Worm (Caenorhabditis elegans): ENCODE results near the gene ZK1058.3.
A peak's percentile ranks its signal among the peaks of the same experiment; 100 is the strongest.

Gene ZK1058.3

DNA sequence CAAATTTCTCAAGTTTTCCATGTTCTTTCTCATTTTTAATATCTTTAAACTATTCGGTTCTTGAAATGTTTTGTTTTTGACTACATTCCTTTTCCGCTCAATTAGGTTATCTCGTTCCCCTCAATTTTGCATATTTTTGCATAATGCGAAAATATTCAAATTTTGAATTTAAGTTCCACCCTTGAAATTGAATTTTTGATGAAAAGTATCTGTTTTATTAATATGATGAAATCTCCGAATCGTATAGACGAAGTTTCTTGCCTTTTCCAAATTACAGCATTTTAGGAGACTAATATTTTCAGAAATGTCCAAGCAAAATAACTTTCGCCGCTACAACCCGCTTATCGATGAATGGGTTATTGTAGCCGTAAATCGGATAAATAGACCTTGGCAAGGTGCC is at the start of gene ZK1058.3:
ZK1058.3 (plus strand) TSS at position 301 of the 400 bp plus-strand sequence.
- TF ChIP-seq nhr-237 (tag; optimal IDR thresholded peaks at IDR 0.05): no peak
- TF ChIP-seq lsy-12 (tag; optimal IDR thresholded peaks at IDR 0.05): no peak
- TF ChIP-seq ztf-4 (tag; optimal IDR thresholded peaks at IDR 0.05): no peak
- no peak for TF ChIP-seq sea-2 (GFP tag; optimal IDR thresholded peaks at IDR 0.05)

DNA sequence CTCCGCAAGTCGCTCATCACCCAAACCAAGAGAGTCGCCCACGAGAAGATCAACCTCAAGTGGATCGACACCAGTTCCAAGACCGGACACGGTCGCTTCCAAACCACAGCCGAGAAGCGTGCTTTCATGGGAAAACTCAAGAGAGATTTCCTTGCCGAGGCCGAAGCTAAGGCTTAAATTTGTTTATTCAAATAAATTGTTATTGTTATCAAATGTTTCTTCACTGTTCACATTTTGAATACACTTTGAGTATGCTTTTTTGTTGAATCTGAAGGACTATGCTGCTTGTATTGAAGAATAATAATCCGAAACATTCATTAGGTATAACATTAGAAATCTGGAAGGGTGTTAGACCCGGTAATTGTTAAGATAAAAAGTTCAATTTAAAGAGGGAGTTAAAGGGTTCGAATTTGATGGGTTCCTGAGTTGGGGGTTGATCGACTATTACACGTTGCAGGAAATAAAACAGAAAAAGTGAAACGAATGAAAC is 49.3 kb upstream of the ZK1058.3 start:
- TF ChIP-seq mdl-1 (tag; optimal IDR thresholded peaks at IDR 0.05): no peak
- peak; percentile 75 for TF ChIP-seq aly-2 (tag; optimal IDR thresholded peaks at IDR 0.05)
- TF ChIP-seq unc-62 (GFP tag; optimal IDR thresholded peaks at IDR 0.05): no peak
- no peak for TF ChIP-seq nhr-12 (tag; optimal IDR thresholded peaks at IDR 0.05)
- TF ChIP-seq elt-2 (tag; optimal IDR thresholded peaks at IDR 0.05): peak; percentile 17
- no peak for TF ChIP-seq nhr-28 (tag; optimal IDR thresholded peaks at IDR 0.05)
- TF ChIP-seq lsy-12 (tag; optimal IDR thresholded peaks at IDR 0.05): peak; percentile 17
- TF ChIP-seq R02D3.7 (tag; optimal IDR thresholded peaks at IDR 0.05): peak; percentile 45
- TF ChIP-seq nhr-23 (tag; optimal IDR thresholded peaks at IDR 0.05): peak; percentile 44
- no peak for TF ChIP-seq pqm-1 (tag; optimal IDR thresholded peaks at IDR 0.05)
- peak; percentile 74 for TF ChIP-seq nhr-77 (tag; optimal IDR thresholded peaks at IDR 0.05)
- TF ChIP-seq egl-5 (tag; optimal IDR thresholded peaks at IDR 0.05): no peak
- peak; percentile 60 for TF ChIP-seq ceh-82 (tag; optimal IDR thresholded peaks at IDR 0.05)
- peak; percentile 45 for TF ChIP-seq ceh-28 (tag; optimal IDR thresholded peaks at IDR 0.05)
- no peak for TF ChIP-seq eor-1 (tag; optimal IDR thresholded peaks at IDR 0.05)
- no peak for TF ChIP-seq tbx-2 (tag; optimal IDR thresholded peaks at IDR 0.05)
- no peak for TF ChIP-seq mml-1 (tag; optimal IDR thresholded peaks at IDR 0.05)
- peak; percentile 52 for TF ChIP-seq nhr-25 (tag; optimal IDR thresholded peaks at IDR 0.05)

DNA sequence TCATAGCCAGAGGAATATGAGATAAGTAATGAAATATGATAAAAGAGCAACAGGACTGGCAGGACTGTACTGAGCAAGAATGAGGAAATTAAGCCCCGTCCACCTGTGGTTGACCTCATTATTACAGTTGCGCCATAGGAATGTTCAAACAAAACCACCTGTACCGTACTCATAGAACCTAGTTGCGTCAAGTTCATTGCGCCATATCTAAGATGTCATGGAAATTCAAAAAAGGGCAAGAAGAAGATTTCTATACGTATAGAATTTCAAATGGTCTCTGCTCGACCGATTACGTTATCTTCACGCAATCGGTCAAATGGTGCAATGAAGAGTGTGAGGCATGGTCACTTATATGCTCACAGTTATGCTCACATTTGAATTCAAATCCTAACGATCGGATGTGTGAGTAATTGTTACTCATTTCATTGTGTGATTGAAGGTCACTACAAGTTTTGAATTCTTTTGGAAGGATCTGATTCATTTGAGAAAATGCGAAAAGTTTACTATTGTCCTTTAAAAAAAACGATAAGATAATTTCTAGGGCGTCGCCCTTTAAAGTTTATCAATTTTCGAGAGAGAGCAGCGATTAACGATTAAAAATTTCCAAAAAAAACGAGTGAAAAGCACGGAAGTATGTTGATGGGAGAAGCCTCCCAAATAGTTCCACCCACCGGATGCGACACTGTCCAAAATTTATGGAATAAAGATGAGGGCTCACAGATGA is 46.7 kb upstream of the ZK1058.3 start:
- TF ChIP-seq eor-1 (tag; optimal IDR thresholded peaks at IDR 0.05): no peak
- TF ChIP-seq ceh-9 (tag; optimal IDR thresholded peaks at IDR 0.05): no peak
- peak; percentile 13 for TF ChIP-seq pqm-1 (tag; optimal IDR thresholded peaks at IDR 0.05)
- no peak for TF ChIP-seq ceh-82 (tag; optimal IDR thresholded peaks at IDR 0.05)
- no peak for TF ChIP-seq pha-4 (tag; optimal IDR thresholded peaks at IDR 0.05)
- TF ChIP-seq nhr-25 (tag; optimal IDR thresholded peaks at IDR 0.05): no peak
- TF ChIP-seq nhr-11 (tag; optimal IDR thresholded peaks at IDR 0.05): no peak
- TF ChIP-seq unc-39 (tag; optimal IDR thresholded peaks at IDR 0.05): no peak
- no peak for TF ChIP-seq sea-2 (GFP tag; optimal IDR thresholded peaks at IDR 0.05)
- no peak for TF ChIP-seq fkh-2 (tag; optimal IDR thresholded peaks at IDR 0.05)
- peak; percentile 34 for TF ChIP-seq elt-2 (tag; optimal IDR thresholded peaks at IDR 0.05)

DNA sequence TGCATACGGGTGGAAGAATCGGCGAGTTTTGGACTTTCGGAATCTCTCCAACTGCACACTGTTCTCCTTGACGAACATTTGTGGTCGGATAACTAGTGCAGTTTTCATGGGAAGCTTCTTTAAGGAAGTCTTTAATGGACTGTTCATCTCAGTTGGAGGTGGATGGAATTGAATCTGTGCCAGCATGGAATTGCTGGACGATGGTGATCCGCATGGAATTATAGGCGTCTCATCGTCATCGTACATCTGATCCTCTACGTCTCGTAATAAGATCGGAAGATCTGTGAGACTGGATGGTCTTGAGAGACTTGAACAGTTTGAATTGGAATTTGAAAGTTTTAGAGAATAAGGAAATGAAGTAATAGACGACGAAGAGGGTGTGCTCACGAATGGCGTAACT is 45.7 kb upstream of the ZK1058.3 start:
- no peak for TF ChIP-seq ztf-11 (tag; optimal IDR thresholded peaks at IDR 0.05)
- TF ChIP-seq mdl-1 (tag; optimal IDR thresholded peaks at IDR 0.05): no peak
- TF ChIP-seq fkh-10 (GFP tag; optimal IDR thresholded peaks at IDR 0.05): no peak
- no peak for TF ChIP-seq R02D3.7 (tag; optimal IDR thresholded peaks at IDR 0.05)
- no peak for TF ChIP-seq ceh-82 (tag; optimal IDR thresholded peaks at IDR 0.05)
- no peak for TF ChIP-seq nhr-25 (tag; optimal IDR thresholded peaks at IDR 0.05)
- TF ChIP-seq unc-62 (GFP tag; optimal IDR thresholded peaks at IDR 0.05): no peak

DNA sequence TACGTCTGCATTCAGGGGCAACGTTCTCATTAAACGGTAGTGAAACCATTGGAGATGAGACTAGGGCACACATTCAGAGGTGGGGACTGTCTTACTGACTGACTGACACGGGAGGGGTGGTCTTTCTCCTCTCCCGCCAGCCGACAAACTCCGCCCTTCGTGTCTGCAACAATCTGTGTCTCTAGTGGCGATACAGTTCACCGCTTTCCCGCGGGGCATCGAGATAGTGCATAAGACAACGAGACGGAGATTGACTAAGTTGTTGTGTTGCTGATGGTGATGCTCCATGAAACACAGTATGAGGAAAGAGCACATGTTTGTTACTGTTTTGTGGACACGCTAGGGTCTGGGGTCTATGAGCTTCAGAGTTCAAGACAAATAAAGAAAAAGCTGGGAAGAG is 45.2 kb upstream of the ZK1058.3 start:
- TF ChIP-seq pqm-1 (tag; optimal IDR thresholded peaks at IDR 0.05) (peak; percentile 25), nhr-25 (tag; optimal IDR thresholded peaks at IDR 0.05) (peak; percentile 39), pha-4 (tag; optimal IDR thresholded peaks at IDR 0.05) (peak; percentile 83), elt-2 (tag; optimal IDR thresholded peaks at IDR 0.05) (peak; percentile 52), zag-1 (tag; optimal IDR thresholded peaks at IDR 0.05) (no peak)

DNA sequence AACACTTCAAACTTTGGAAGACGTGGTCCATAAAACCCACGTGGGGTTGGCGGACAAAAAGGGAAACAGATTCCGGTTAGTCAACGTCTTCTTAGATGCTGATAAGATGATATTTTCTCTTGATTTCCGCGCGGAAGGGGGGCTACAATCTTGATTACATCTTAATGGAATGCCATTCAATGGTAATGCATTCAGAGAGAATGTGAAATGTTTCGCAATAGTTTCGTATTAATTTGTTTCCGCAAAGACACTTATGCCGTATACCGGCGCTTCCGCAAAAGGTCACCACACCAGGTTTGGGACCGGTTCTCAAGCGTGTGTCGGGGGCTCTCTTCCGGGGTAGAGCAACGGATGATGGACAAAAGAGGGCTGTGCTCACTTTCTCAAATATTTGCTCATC is 44.2 kb upstream of the ZK1058.3 start:
- TF ChIP-seq eor-1 (tag; optimal IDR thresholded peaks at IDR 0.05): no peak
- no peak for TF ChIP-seq sea-2 (GFP tag; optimal IDR thresholded peaks at IDR 0.05)
- TF ChIP-seq nhr-11 (tag; optimal IDR thresholded peaks at IDR 0.05): no peak
- TF ChIP-seq snpc-4 (tag; optimal IDR thresholded peaks at IDR 0.05): no peak
- TF ChIP-seq nhr-25 (tag; optimal IDR thresholded peaks at IDR 0.05): peak; percentile 69
- no peak for TF ChIP-seq hmg-11 (tag; optimal IDR thresholded peaks at IDR 0.05)
- no peak for TF ChIP-seq fos-1 (tag; optimal IDR thresholded peaks at IDR 0.05)
- no peak for TF ChIP-seq unc-62 (GFP tag; optimal IDR thresholded peaks at IDR 0.05)
- no peak for TF ChIP-seq elt-2 (tag; optimal IDR thresholded peaks at IDR 0.05)
